Fruit fly (Drosophila melanogaster): ENCODE measurements around the gene CG12948.

CG12948 gene

DNA sequence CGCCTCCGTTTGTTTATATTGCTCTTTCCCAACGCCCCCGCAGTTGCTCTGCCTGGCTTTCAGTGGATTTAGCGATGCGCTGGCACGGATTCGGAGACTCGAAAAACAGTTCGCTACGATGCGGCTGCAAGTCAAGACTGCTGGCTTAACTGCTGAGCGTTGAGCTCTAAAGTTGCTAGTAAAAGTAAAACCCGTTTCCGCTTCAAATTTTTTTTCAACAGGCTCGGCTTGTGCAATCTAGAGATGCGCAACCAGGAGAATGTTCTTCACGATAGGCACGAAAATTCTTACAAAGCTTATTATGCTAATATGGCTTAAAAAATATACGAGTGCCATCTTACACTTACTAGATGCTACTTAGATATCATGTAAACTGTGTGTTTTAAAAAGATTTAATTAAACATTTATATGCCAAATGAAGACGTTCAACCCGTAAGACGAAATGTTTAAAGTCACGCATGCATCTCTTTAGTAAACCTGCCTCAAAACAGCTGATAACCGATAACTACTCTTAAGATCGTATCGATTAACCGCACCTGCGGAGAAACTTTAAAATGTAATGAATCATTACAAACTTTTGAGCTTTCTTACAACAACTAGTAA lies at the start of gene CG12948:
CG12948 (minus strand) TSS at position 473 of the 603 bp plus-strand sequence.
- TF ChIP-seq Sin3A (optimal IDR thresholded peaks at IDR 0.05) (no peak), h (optimal IDR thresholded peaks at IDR 0.05) (no peak), ttk (optimal IDR thresholded peaks at IDR 0.05) (no peak), psq (optimal IDR thresholded peaks at IDR 0.05) (no peak), insv (optimal IDR thresholded peaks at IDR 0.05) (no peak), Myc (optimal IDR thresholded peaks at IDR 0.05) (no peak)

DNA sequence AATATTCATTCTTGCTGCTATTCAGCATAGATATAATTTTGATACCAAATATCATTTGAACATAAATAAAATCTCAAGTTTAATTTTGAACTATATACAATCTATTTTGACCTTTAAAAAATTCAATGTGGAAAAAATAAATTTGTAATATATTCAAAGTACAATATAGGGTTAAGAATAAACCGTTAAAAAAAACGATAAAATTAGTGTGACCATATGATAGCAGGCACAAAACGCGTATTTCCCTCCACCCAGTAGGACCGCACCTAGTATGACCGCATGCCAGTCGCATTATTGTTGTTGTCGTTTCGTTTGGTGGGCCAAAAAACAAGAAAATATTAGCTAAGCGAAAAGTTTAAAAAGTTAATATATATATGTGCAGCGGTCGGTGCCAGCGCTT lies 45.5 kb upstream of the CG12948 start, which contains the start of gene CG8516:
CG8516 (plus strand) TSS at position 278 of the 400 bp plus-strand sequence.
- TF ChIP-seq psq (optimal IDR thresholded peaks at IDR 0.05), result no peak
- no peak for TF ChIP-seq ttk (optimal IDR thresholded peaks at IDR 0.05)
- TF ChIP-seq Myc (optimal IDR thresholded peaks at IDR 0.05), result no peak
- no peak for TF ChIP-seq insv (optimal IDR thresholded peaks at IDR 0.05)
- TF ChIP-seq h (optimal IDR thresholded peaks at IDR 0.05), result no peak
- no peak for TF ChIP-seq Sin3A (optimal IDR thresholded peaks at IDR 0.05)

DNA sequence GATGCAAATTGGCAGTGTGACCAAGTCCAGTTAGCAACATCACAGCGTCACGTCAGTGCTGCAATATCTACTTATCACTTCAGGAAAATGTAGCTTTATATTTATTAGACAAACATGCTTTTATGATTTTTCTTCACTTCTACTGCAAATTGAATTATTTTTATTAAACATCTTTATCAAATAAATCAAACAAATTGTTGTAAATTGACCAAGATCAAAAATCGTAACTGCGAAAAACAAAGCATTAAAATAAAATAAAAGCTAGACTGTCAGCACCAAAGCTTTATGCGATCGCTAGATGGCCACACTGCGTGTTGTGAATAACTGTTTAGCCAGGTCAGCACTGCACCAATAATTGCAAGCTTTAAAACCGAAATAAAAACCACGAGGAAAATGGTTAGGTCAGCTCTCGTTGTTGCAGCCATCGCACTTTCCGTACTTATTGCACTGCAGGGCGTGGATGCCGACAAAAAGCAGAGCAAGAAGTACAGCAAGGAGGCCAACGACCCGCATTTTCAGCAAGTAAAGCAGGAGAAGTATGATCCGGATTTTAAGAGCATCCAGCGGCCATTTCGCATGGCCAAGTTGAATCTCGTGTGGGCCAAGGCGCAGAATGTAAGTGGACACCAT lies 43.7 kb upstream of the CG12948 start, which contains the start of the genes CG12945 and CG8507:
CG12945 (minus strand) TSS at position 45 of the 630 bp plus-strand sequence.
CG8507 (plus strand) TSS at position 307 of the 630 bp plus-strand sequence.
- TF ChIP-seq h (optimal IDR thresholded peaks at IDR 0.05), result no peak
- TF ChIP-seq psq (optimal IDR thresholded peaks at IDR 0.05), result no peak

DNA sequence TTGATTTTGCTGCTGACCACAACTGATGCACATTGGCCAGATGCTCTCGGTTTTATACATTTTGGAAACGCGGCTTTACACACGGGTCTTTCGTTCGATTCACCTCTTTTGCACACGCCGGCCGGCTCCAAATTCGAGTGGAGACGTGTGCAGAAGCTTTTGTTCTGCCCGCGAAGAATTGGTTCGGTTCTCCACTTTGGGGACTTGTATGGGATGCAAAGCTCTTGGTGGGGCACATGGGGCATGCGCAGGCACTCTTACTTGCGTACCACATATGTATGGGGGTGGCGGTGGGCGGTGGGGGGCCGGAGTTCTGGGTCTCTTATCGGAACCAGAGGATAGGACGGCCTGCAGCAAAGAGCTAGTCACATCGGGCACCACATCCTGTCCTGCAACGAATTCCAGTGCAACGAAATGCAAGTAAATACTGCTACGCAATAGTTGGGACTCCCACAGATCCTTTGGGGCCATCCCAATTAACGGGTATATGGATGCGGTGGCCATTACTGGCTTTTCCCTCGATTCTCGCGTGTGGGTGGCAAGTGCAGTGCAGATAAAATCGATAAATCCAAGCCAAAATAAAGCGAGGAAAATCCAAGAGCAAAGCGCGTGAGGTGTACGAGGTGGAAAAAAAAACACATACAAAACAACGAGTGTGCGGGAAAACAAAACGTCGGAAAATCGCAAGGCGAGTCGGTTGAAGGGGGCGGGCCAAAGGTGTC lies 37.0 kb upstream of the CG12948 start, which contains the start of the genes MtnA and CG8500:
MtnA (minus strand) TSS at position 30 of the 722 bp plus-strand sequence.
CG8500 (plus strand) TSS at position 313 of the 722 bp plus-strand sequence.
- no peak for TF ChIP-seq h (optimal IDR thresholded peaks at IDR 0.05)
- no peak for TF ChIP-seq psq (optimal IDR thresholded peaks at IDR 0.05)
- TF ChIP-seq ttk (optimal IDR thresholded peaks at IDR 0.05), result no peak
- TF ChIP-seq Myc (optimal IDR thresholded peaks at IDR 0.05), result no peak
- TF ChIP-seq Sin3A (optimal IDR thresholded peaks at IDR 0.05), result no peak
- no peak for TF ChIP-seq insv (optimal IDR thresholded peaks at IDR 0.05)

DNA sequence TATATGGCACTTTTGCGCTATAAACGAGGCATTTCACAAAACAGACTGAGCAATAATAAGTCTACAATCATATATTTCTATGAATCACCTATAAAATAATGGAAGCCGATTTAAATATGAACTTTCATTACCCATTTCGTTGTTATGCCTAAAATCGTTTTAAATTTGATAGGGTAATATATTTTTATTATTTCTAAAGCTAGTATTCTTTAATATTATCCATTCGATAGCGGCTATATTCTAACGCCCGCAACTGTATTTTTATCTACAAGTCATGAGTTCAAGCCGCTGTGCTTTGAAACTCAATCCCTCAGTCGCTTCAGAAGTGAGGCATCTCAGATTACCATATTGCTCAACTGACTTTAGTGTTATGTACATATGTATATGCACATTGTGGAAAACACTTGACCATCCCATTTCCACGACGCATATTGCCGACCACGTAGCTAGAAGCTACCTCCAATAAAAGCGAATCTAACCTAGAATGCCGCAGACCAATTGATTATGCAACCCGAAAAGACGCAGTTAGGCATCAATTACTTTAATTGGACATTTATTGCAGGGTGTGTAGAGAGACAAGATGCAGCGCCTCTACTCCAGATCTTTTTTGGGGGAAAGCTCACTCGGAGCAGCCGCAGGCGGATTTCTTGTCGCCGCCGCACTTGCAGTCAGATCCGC lies 35.8 kb upstream of the CG12948 start:
- TF ChIP-seq h (optimal IDR thresholded peaks at IDR 0.05), result no peak
- TF ChIP-seq psq (optimal IDR thresholded peaks at IDR 0.05), result no peak
- no peak for TF ChIP-seq ttk (optimal IDR thresholded peaks at IDR 0.05)
- no peak for TF ChIP-seq Sin3A (optimal IDR thresholded peaks at IDR 0.05)
- no peak for TF ChIP-seq Myc (optimal IDR thresholded peaks at IDR 0.05)
- no peak for TF ChIP-seq insv (optimal IDR thresholded peaks at IDR 0.05)

DNA sequence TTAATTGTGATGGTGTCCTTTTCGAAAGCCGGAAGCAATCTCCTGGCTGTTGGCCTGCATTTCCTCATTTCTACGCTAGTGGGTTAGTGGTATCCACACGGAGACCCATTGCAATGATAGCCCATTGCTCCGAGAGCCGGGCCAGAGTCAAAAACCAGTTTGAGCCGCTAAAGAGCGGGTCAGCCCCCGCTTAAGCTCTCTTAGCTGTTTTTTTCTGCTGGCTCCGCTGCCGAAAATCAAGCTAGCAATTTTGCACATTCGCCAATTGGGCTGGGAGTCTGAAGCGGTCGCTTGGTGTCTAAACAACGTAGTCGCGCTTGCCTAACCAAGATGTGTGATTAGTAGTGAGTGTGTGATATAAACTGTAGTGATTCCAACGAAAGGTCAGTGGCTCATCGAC lies 32.2 kb upstream of the CG12948 start, which contains the start of gene CG12947:
CG12947 (plus strand) TSS at position 301 of the 400 bp plus-strand sequence.
- TF ChIP-seq ttk (optimal IDR thresholded peaks at IDR 0.05) (no peak), psq (optimal IDR thresholded peaks at IDR 0.05) (no peak), Sin3A (optimal IDR thresholded peaks at IDR 0.05) (no peak), insv (optimal IDR thresholded peaks at IDR 0.05) (no peak), Myc (optimal IDR thresholded peaks at IDR 0.05) (no peak), h (optimal IDR thresholded peaks at IDR 0.05) (no peak)

DNA sequence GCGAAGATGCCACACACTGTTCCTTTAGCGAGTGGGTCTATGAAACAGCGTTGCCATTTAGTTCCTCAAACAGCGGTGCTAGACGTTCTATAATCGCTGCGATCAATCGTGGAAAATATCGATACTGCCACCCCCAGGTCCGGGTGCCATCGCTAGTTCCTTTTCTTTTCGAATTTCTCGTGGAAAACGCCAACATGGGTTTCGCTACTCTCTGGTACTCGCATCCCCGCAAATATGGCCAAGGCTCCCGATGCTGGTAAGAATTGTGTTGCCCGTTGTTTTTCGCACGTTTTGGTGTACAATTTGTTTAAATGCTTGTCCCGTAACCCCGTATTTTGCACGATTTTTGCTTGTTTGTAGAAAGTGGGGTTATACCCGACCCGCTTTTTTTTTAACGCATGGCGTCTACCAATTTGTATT lies 30.4 kb upstream of the CG12948 start, which contains the start of gene RpS29:
RpS29 (plus strand) TSS at position 102 of the 420 bp plus-strand sequence.
- TF ChIP-seq Myc (optimal IDR thresholded peaks at IDR 0.05) (no peak), psq (optimal IDR thresholded peaks at IDR 0.05) (no peak)

DNA sequence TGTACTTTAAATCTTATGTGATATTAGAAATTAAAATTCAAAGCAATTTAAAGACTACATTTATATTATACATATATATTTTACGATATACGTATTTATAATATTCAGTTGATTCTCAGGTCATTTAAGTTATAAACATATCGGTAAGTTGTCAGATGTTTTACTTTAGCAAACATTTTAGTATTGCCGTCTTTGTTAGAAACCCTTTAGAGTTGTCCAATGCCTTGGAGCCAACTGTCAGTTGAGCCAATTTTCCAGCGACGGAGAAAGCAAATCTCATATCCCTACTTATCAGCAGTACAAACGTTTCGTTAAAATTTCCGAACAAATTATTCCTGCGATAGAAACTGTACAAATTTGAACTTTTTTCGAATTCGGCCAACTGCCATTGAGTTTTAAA lies 27.3 kb upstream of the CG12948 start, which contains the start of gene topi:
topi (plus strand) TSS at position 301 of the 400 bp plus-strand sequence.
- no peak for TF ChIP-seq psq (optimal IDR thresholded peaks at IDR 0.05)
- no peak for TF ChIP-seq insv (optimal IDR thresholded peaks at IDR 0.05)
- TF ChIP-seq Sin3A (optimal IDR thresholded peaks at IDR 0.05), result no peak
- no peak for TF ChIP-seq Myc (optimal IDR thresholded peaks at IDR 0.05)
- TF ChIP-seq ttk (optimal IDR thresholded peaks at IDR 0.05), result no peak

DNA sequence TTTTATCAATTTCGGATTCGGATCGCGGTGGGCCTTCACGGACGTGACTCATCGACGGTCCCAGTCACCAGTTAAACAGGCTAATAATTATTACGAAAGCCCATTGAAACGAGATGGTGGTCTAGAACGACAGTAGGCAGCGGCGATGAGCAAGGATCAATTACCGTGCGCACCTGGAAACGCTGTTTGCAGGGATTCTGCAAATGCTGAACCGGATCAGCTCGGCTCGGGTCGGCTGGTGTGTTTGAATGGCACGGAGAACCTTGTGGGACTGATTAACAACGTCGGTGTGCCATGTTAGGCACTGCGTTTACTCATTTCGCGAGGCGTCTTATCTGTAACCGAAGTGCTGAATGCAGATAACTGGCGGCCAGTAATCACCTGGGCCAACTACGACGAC lies 26.6 kb upstream of the CG12948 start, which contains the start of gene Whamy:
Whamy (minus strand) TSS at position 273 of the 400 bp plus-strand sequence.
- TF ChIP-seq insv (optimal IDR thresholded peaks at IDR 0.05), result no peak
- no peak for TF ChIP-seq psq (optimal IDR thresholded peaks at IDR 0.05)
- TF ChIP-seq h (optimal IDR thresholded peaks at IDR 0.05), result no peak
- TF ChIP-seq Sin3A (optimal IDR thresholded peaks at IDR 0.05), result no peak
- no peak for TF ChIP-seq ttk (optimal IDR thresholded peaks at IDR 0.05)
- TF ChIP-seq Myc (optimal IDR thresholded peaks at IDR 0.05), result no peak

DNA sequence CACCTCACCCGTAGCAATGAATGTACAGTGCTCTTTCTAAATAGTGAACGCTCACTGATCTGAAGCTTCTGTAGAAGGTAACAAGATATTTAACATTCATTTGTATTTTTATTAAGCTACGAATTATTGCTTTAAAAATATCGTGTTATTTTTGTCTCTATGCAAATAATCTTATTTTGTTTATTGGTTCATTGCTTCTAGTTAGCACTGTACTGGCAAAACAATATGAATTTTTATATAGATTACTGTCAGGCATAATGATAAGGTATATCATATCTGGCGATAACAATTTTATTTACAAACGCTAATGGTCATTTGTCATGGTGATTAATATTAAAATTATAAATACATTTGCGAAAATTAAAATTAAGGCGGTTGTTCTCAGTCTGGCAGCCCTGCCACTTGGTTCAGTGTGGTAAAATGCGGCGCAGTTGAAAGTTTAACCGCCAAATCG lies 24.0 kb upstream of the CG12948 start, which contains the start of gene CG9471:
CG9471 (minus strand) TSS at position 24 of the 454 bp plus-strand sequence.
- no peak for TF ChIP-seq psq (optimal IDR thresholded peaks at IDR 0.05)
- no peak for TF ChIP-seq Myc (optimal IDR thresholded peaks at IDR 0.05)
- no peak for TF ChIP-seq h (optimal IDR thresholded peaks at IDR 0.05)
- TF ChIP-seq insv (optimal IDR thresholded peaks at IDR 0.05), result no peak
- no peak for TF ChIP-seq ttk (optimal IDR thresholded peaks at IDR 0.05)
- no peak for TF ChIP-seq Sin3A (optimal IDR thresholded peaks at IDR 0.05)

DNA sequence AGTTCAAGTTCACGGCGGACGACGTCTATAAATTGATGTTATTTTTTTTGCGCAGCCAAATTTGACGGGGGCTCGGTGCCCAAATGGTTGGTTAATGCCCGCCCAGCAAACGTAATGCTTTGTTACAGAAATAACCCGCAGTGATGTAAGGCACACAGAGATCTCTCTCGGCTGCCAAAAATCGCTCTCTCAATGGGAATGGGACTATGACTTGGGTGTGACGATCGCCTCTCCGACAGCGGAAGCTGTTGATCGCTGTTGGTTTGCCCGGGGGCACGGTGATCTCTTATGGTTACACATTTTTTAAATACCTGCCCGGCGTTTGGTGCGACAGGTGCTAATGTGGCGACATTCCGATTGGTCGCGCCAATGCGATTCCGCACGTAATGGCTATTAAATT lies 22.6 kb upstream of the CG12948 start:
- TF ChIP-seq Sin3A (optimal IDR thresholded peaks at IDR 0.05) (no peak), h (optimal IDR thresholded peaks at IDR 0.05) (no peak), psq (optimal IDR thresholded peaks at IDR 0.05) (no peak), Myc (optimal IDR thresholded peaks at IDR 0.05) (no peak), ttk (optimal IDR thresholded peaks at IDR 0.05) (no peak), insv (optimal IDR thresholded peaks at IDR 0.05) (no peak)
